Fruit fly (Drosophila melanogaster): ENCODE measurements around the gene D19B.

dm6 chr3L:6138018-6138417, 46.7 kb downstream of the D19B start, which contains the start of gene Lcp65Ae:
- TF ChIP-seq CG7101 (tag; optimal IDR thresholded peaks at IDR 0.05) = no peak
- no peak for TF ChIP-seq pad (GFP tag; optimal IDR thresholded peaks at IDR 0.05)
- no peak for TF ChIP-seq CG1620 (GFP tag; optimal IDR thresholded peaks at IDR 0.05)
- no peak for TF ChIP-seq bab1 (GFP tag; optimal IDR thresholded peaks at IDR 0.05)
- TF ChIP-seq kay (GFP tag; ENCODE audit: borderline replicate concordance) = no peak
- no peak for TF ChIP-seq CG7045 (GFP tag; optimal IDR thresholded peaks at IDR 0.05)
- TF ChIP-seq Crg-1 (GFP tag; optimal IDR thresholded peaks at IDR 0.05) = no peak
